Worm (Caenorhabditis elegans) whole organism, young adult: ENCODE results near the gene frl-1.

Source experiments
- B0336.3 ChIP-seq: fragments of 200-800 bp; sonication (Bioruptor generic); IDR thresholded peaks from 2 replicates; pipeline ENCODE4 v1.3.6; 2022; ENCODE audit warnings: missing genetic modification characterization, missing compliant biosample characterization
- C06A6.2 ChIP-seq: fragments of 200-800 bp; sonication (Bioruptor generic); conservative IDR thresholded peaks from 2 replicates; pipeline ENCODE4 v1.3.6; 2022; ENCODE audit warnings: missing genetic modification characterization, missing compliant biosample characterization
- F52B5.7 ChIP-seq: sonication (generic microtip); optimal IDR thresholded peaks from 2 replicates; lab custom pipeline; 2016; ENCODE audit warnings: mild to moderate bottlenecking, missing genetic modification characterization, missing compliant biosample characterization
- F57A8.1 ChIP-seq: fragments of 200-800 bp; sonication (Bioruptor generic); optimal IDR thresholded peaks from 2 replicates; lab custom pipeline; 2018; ENCODE audit warnings: mild to moderate bottlenecking, missing genetic modification characterization, moderate library complexity, missing compliant biosample characterization
- F57C9.4 ChIP-seq: sonication (generic microtip); optimal IDR thresholded peaks from 2 replicates; lab custom pipeline; 2017; ENCODE audit warnings: mild to moderate bottlenecking, missing genetic modification characterization, missing compliant biosample characterization
- K11D2.4 ChIP-seq: fragments of 200-800 bp; sonication (Bioruptor generic); IDR thresholded peaks from 2 replicates; pipeline ENCODE4 v1.3.6; 2022; ENCODE audit warnings: missing genetic modification reagents, missing genetic modification characterization, missing compliant biosample characterization
- T07F8.4 ChIP-seq: sonication (generic microtip); optimal IDR thresholded peaks from 2 replicates; lab custom pipeline; 2016; ENCODE audit warnings: mild to moderate bottlenecking, missing genetic modification characterization, moderate library complexity, missing compliant biosample characterization
- Y53F4B.3 ChIP-seq: fragments of 200-800 bp; sonication (Bioruptor generic); IDR thresholded peaks from 2 replicates; pipeline ENCODE4 v1.3.6; 2022; ENCODE audit warnings: missing genetic modification reagents, missing genetic modification characterization, missing compliant biosample characterization
- Y53G8AR.9 ChIP-seq: fragments of 200-800 bp; sonication (Bioruptor generic); conservative IDR thresholded peaks from 2 replicates; pipeline ENCODE4 v1.3.6; 2022; ENCODE audit warnings: missing genetic modification reagents, missing genetic modification characterization, missing compliant biosample characterization
- Y67H2A.10 ChIP-seq: fragments of 200-800 bp; sonication (Bioruptor generic); conservative IDR thresholded peaks from 2 replicates; pipeline ENCODE4 v1.3.6; 2022; ENCODE audit warnings: missing genetic modification reagents, missing genetic modification characterization, missing compliant biosample characterization
- Y79H2A.3 ChIP-seq: fragments of 200-800 bp; sonication (Bioruptor generic); conservative IDR thresholded peaks from 2 replicates; pipeline ENCODE4 v1.3.6; 2022; ENCODE audit warnings: missing genetic modification reagents, missing genetic modification characterization, missing compliant biosample characterization
- Y95B8A.8 ChIP-seq: fragments of 200-800 bp; sonication (Bioruptor generic); IDR thresholded peaks from 2 replicates; pipeline ENCODE4 v1.3.6; 2022; ENCODE audit warnings: missing genetic modification reagents, missing genetic modification characterization, missing compliant biosample characterization
- akir-1 ChIP-seq: fragments of 200-800 bp; sonication (Bioruptor generic); optimal IDR thresholded peaks from 2 replicates; lab custom pipeline; 2018; ENCODE audit warnings: mild to moderate bottlenecking, missing genetic modification characterization, moderate library complexity, missing compliant biosample characterization
- ama-1 ChIP-seq, 3 experiments: fragments of 150-350 bp in 1 of 3; sonication (generic microtip) in 2 of 3; optimal IDR thresholded peaks; 2 replicates each; lab custom pipeline; 2014 to 2018; ENCODE audit warnings: missing biosample characterization in 2 of 3, missing genetic modification characterization in 2 of 3, missing genetic modification reagents in 2 of 3
- atf-7 ChIP-seq: sonication (generic microtip); optimal IDR thresholded peaks from 2 replicates; lab custom pipeline; 2017; ENCODE audit warnings: mild to moderate bottlenecking, missing genetic modification characterization, missing compliant biosample characterization
- attf-3 ChIP-seq: fragments of 200-800 bp; sonication (Bioruptor generic); conservative IDR thresholded peaks from 2 replicates; pipeline ENCODE4 v1.3.6; 2022; ENCODE audit warnings: missing genetic modification reagents, missing genetic modification characterization, missing compliant biosample characterization
- bed-1 ChIP-seq: fragments of 200-800 bp; sonication (Bioruptor generic); IDR thresholded peaks from 2 replicates; pipeline ENCODE4 v1.3.6; 2022; ENCODE audit warnings: missing genetic modification reagents, missing genetic modification characterization, missing compliant biosample characterization
- bed-2 ChIP-seq: fragments of 200-800 bp; sonication (Bioruptor generic); IDR thresholded peaks from 2 replicates; pipeline ENCODE4 v1.3.6; 2022; ENCODE audit warnings: missing genetic modification reagents, missing genetic modification characterization, missing compliant biosample characterization
- ceh-40 ChIP-seq: fragments of 200-800 bp; sonication (Bioruptor generic); IDR thresholded peaks from 2 replicates; pipeline ENCODE4 v1.3.6; 2022; ENCODE audit warnings: missing genetic modification characterization, missing compliant biosample characterization
- ceh-58 ChIP-seq: fragments of 200-800 bp; sonication (Bioruptor generic); IDR thresholded peaks from 2 replicates; pipeline ENCODE4 v1.3.6; 2022; ENCODE audit warnings: missing genetic modification characterization, missing compliant biosample characterization
- ceh-91 ChIP-seq: fragments of 200-800 bp; sonication (Bioruptor generic); IDR thresholded peaks from 2 replicates; pipeline ENCODE4 v1.3.6; 2022; ENCODE audit warnings: missing genetic modification reagents, missing genetic modification characterization, missing compliant biosample characterization
- dox-1 ChIP-seq: fragments of 200-800 bp; sonication (Bioruptor generic); IDR thresholded peaks from 2 replicates; pipeline ENCODE4 v1.3.6; 2022; ENCODE audit warnings: missing genetic modification reagents, missing genetic modification characterization, missing compliant biosample characterization
- efl-1 ChIP-seq: fragments of 150-350 bp; optimal IDR thresholded peaks from 2 replicates; lab custom pipeline; 2014; ENCODE audit warnings: missing biosample characterization, missing genetic modification reagents, missing genetic modification characterization
- ekl-4 ChIP-seq: fragments of 200-800 bp; sonication (Bioruptor generic); IDR thresholded peaks from 2 replicates; pipeline ENCODE4 v1.3.6; 2022; ENCODE audit warnings: missing genetic modification reagents, missing genetic modification characterization, missing compliant biosample characterization
- ets-4 ChIP-seq: fragments of 200-800 bp; sonication (Bioruptor generic); optimal IDR thresholded peaks from 2 replicates; lab custom pipeline; 2018; ENCODE audit warnings: mild to moderate bottlenecking, missing genetic modification characterization, missing compliant biosample characterization
- gei-17 ChIP-seq: fragments of 200-800 bp; sonication (Bioruptor generic); optimal IDR thresholded peaks from 2 replicates; lab custom pipeline; 2018; ENCODE audit warnings: mild to moderate bottlenecking, missing genetic modification characterization, missing compliant biosample characterization
- him-1 ChIP-seq: sonication (generic microtip); optimal IDR thresholded peaks from 2 replicates; lab custom pipeline; 2016; ENCODE audit warnings: missing genotype, missing genetic modification reagents, missing genetic modification characterization, missing compliant biosample characterization
- hmg-1.2 ChIP-seq: fragments of 200-800 bp; sonication (Bioruptor generic); IDR thresholded peaks from 2 replicates; pipeline ENCODE4 v1.3.6; 2022; ENCODE audit warnings: missing genetic modification reagents, missing genetic modification characterization, missing compliant biosample characterization
- hsf-1 ChIP-seq: fragments of 200-800 bp; sonication (Bioruptor generic); IDR thresholded peaks from 2 replicates; pipeline ENCODE4 v1.3.6; 2022; ENCODE audit warnings: missing genetic modification reagents, missing genetic modification characterization, missing compliant biosample characterization
- let-526 ChIP-seq: fragments of 200-800 bp; sonication (Bioruptor generic); IDR thresholded peaks from 2 replicates; pipeline ENCODE4 v1.3.6; 2022; ENCODE audit warnings: missing genetic modification reagents, missing genetic modification characterization, missing compliant biosample characterization
- let-607 ChIP-seq, 2 experiments: fragments of 200-800 bp in 1 of 2; sonication (Bioruptor generic) in 1 of 2; sonication (generic microtip) in 1 of 2; optimal IDR thresholded peaks; 2 replicates each; lab custom pipeline; 2016 to 2018; ENCODE audit warnings: mild to moderate bottlenecking in 2 of 2, missing compliant biosample characterization in 2 of 2, missing genetic modification characterization in 2 of 2, moderate library complexity in 2 of 2, missing genotype in 1 of 2
- lin-54 ChIP-seq: fragments of 200-800 bp; sonication (Bioruptor generic); optimal IDR thresholded peaks from 2 replicates; lab custom pipeline; 2018; ENCODE audit warnings: mild to moderate bottlenecking, missing genetic modification characterization, missing compliant biosample characterization
- lsl-1 ChIP-seq: fragments of 200-800 bp; sonication (Bioruptor generic); optimal IDR thresholded peaks from 2 replicates; lab custom pipeline; 2018; ENCODE audit warnings: mild to moderate bottlenecking, missing genetic modification characterization, moderate library complexity, missing compliant biosample characterization
- madf-10 ChIP-seq: sonication (generic microtip); optimal IDR thresholded peaks from 2 replicates; lab custom pipeline; 2016; ENCODE audit warnings: mild to moderate bottlenecking, missing genetic modification characterization, missing compliant biosample characterization
- madf-8 ChIP-seq: fragments of 200-800 bp; sonication (Bioruptor generic); conservative IDR thresholded peaks from 2 replicates; pipeline ENCODE4 v1.3.6; 2022; ENCODE audit warnings: missing genetic modification reagents, missing genetic modification characterization, missing compliant biosample characterization
- mel-28 ChIP-seq: sonication (generic microtip); optimal IDR thresholded peaks from 2 replicates; lab custom pipeline; 2016; ENCODE audit warnings: borderline replicate concordance, mild to moderate bottlenecking, missing genetic modification characterization, missing compliant biosample characterization
- nhr-27 ChIP-seq: fragments of 200-800 bp; sonication (Bioruptor generic); optimal IDR thresholded peaks from 2 replicates; lab custom pipeline; 2018; ENCODE audit warnings: mild to moderate bottlenecking, missing genetic modification characterization, moderate library complexity, missing compliant biosample characterization
- nhr-90 ChIP-seq: sonication (generic microtip); optimal IDR thresholded peaks from 2 replicates; lab custom pipeline; 2016; ENCODE audit warnings: missing genotype, mild to moderate bottlenecking, missing genetic modification characterization, missing compliant biosample characterization
- pbrm-1 ChIP-seq: fragments of 200-800 bp; sonication (Bioruptor generic); IDR thresholded peaks from 2 replicates; pipeline ENCODE4 v1.3.6; 2022; ENCODE audit warnings: missing genetic modification reagents, missing genetic modification characterization, missing compliant biosample characterization
- pha-4 ChIP-seq: fragments of 150-350 bp; sonication (generic microtip); optimal IDR thresholded peaks from 2 replicates; lab custom pipeline; 2014; ENCODE audit warnings: missing biosample characterization, missing genetic modification reagents, missing genetic modification characterization
- sdz-38 ChIP-seq: sonication (generic microtip); optimal IDR thresholded peaks from 2 replicates; lab custom pipeline; 2016; ENCODE audit warnings: missing genotype, missing genetic modification characterization, missing compliant biosample characterization
- somi-1 ChIP-seq: fragments of 200-800 bp; sonication (Bioruptor generic); optimal IDR thresholded peaks from 2 replicates; lab custom pipeline; 2018; ENCODE audit warnings: mild to moderate bottlenecking, missing genetic modification characterization, missing compliant biosample characterization
- unc-62 ChIP-seq: fragments of 150-350 bp; optimal IDR thresholded peaks from 2 replicates; lab custom pipeline; 2014; ENCODE audit warnings: missing biosample characterization, missing genetic modification reagents, missing genetic modification characterization
- ztf-22 ChIP-seq: fragments of 200-800 bp; sonication (Bioruptor generic); optimal IDR thresholded peaks from 2 replicates; lab custom pipeline; 2018; ENCODE audit warnings: mild to moderate bottlenecking, missing genetic modification characterization, moderate library complexity, missing compliant biosample characterization
- ztf-26 ChIP-seq: sonication (generic microtip); optimal IDR thresholded peaks from 2 replicates; lab custom pipeline; 2017; ENCODE audit warnings: missing genetic modification characterization, missing compliant biosample characterization
- ztf-28 ChIP-seq: fragments of 200-800 bp; sonication (Bioruptor generic); IDR thresholded peaks from 2 replicates; pipeline ENCODE4 v1.3.6; 2022; ENCODE audit warnings: missing genetic modification reagents, missing genetic modification characterization, missing compliant biosample characterization

frl-1 gene

DNA sequence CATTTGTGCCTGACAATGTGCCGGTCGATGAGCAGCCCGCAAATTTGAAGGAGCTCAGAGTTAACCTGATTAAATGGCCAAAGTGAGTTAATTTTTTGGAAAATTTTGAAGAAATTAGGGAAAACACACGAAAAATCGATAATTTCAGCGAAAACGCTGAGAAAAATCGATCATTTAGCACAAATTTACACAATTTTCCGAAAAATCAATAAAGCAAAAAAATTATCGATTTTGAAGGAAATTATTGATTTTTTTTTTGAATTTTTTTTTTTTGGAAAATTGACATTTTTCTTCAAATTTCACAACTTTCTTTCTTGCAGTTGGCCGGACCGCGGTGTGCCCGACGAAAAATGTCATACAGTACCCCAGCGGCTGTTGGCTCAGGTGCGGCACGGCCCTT, 25.8 kb upstream of the frl-1 start:
- TF ChIP-seq gei-17 (GFP tag; lab: Kevin White, UChicago): no peak
- no peak for TF ChIP-seq ama-1 (optimal IDR thresholded peaks at IDR 0.05; lab: Kevin White, UChicago)
- no peak for TF ChIP-seq ama-1 (GFP tag; optimal IDR thresholded peaks at IDR 0.05; lab: Kevin White, UChicago)

DNA sequence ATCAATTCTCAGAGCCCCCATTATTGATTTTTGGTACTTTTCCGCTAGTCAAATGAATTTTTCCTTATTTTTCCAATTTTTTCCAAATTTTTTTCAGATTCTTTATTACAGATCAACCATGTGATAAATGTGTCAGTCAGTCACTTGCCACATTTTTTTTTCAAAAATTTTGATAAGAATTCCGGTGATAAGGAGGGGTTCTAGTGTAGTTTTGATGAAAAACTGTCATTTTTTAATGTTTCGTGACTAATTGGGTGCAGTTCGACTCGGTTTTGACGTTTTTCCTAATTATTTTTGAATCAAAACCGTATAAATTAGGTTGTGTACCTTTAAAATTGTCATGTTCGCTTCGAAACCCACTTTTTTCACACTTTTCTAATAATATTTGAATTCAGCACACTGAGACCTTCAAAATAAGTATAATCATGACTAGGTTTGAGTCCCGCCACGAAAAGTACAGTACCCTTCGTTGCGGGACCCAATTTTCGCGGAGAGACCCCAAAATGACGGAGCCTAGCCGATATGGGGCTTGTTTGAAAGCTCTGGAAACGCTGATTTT, 24.1 kb upstream of the frl-1 start:
- no peak for TF ChIP-seq Y53F4B.3 (GFP tag; lab: Robert Waterston, UW)
- TF ChIP-seq ceh-40 (GFP tag; lab: Robert Waterston, UW): no peak
- TF ChIP-seq efl-1 (GFP tag; lab: Kevin White, UChicago): no peak
- no peak for TF ChIP-seq bed-1
- TF ChIP-seq lsl-1 (GFP tag; lab: Kevin White, UChicago): no peak
- no peak for TF ChIP-seq F52B5.7 (tag; lab: Kevin White, UChicago)
- no peak for TF ChIP-seq nhr-27 (tag; lab: Kevin White, UChicago)
- TF ChIP-seq ets-4: no peak
- 0 out of 2 replicates have a peak, but pooled peaks have one; percentile 17 for TF ChIP-seq B0336.3
- peak; percentile 57; the same call in 1 of the 2 replicates for TF ChIP-seq let-526 (GFP tag; lab: Robert Waterston, UW)
- TF ChIP-seq ztf-22 (GFP tag; lab: Kevin White, UChicago): no peak
- TF ChIP-seq ekl-4 (GFP tag; lab: Robert Waterston, UW): peak; percentile 37; the same call in 1 of the 2 replicates
- no peak for TF ChIP-seq nhr-90 (tag; lab: Kevin White, UChicago)
- no peak for TF ChIP-seq madf-8 (GFP tag; lab: Robert Waterston, UW)
- peak; percentile 16 for TF ChIP-seq pha-4 (tag; lab: Kevin White, UChicago)
- TF ChIP-seq sdz-38 (tag; lab: Kevin White, UChicago): no peak
- TF ChIP-seq ztf-28 (GFP tag; lab: Robert Waterston, UW): no peak
- TF ChIP-seq K11D2.4 (GFP tag; lab: Robert Waterston, UW): no peak
- TF ChIP-seq pbrm-1 (GFP tag; lab: Robert Waterston, UW): no peak
- TF ChIP-seq hmg-1.2: 0 out of 2 replicates have a peak, but pooled peaks have one; percentile 15
- no peak for TF ChIP-seq somi-1
- TF ChIP-seq ama-1 (optimal IDR thresholded peaks at IDR 0.05; lab: Kevin White, UChicago): no peak
- TF ChIP-seq ama-1 (GFP tag; optimal IDR thresholded peaks at IDR 0.05; lab: Kevin White, UChicago): no peak
- TF ChIP-seq let-607 (tag; optimal IDR thresholded peaks at IDR 0.05; lab: Kevin White, UChicago): peak in 1 of 2 experiments; percentile 50
- no peak for TF ChIP-seq madf-10
- no peak for TF ChIP-seq mel-28 (tag; lab: Kevin White, UChicago)
- 0 out of 2 replicates have a peak, but pooled peaks have one; percentile 37 for TF ChIP-seq Y53G8AR.9 (GFP tag; lab: Robert Waterston, UW)
- TF ChIP-seq ztf-26: peak; percentile 28
- TF ChIP-seq lin-54 (GFP tag; lab: Kevin White, UChicago): no peak
- no peak for TF ChIP-seq ceh-91 (GFP tag; lab: Robert Waterston, UW)
- no peak for TF ChIP-seq him-1 (tag; lab: Kevin White, UChicago)
- no peak for TF ChIP-seq attf-3 (GFP tag; lab: Robert Waterston, UW)
- no peak for TF ChIP-seq C06A6.2 (GFP tag; lab: Robert Waterston, UW)
- no peak for TF ChIP-seq Y79H2A.3 (GFP tag; lab: Robert Waterston, UW)
- no peak for TF ChIP-seq akir-1 (GFP tag; lab: Kevin White, UChicago)
- no peak for TF ChIP-seq T07F8.4 (tag; lab: Kevin White, UChicago)
- TF ChIP-seq hsf-1 (GFP tag; lab: Robert Waterston, UW): no peak
- no peak for TF ChIP-seq F57A8.1 (GFP tag; lab: Kevin White, UChicago)
- TF ChIP-seq Y95B8A.8: no peak
- no peak for TF ChIP-seq ceh-58
- no peak for TF ChIP-seq bed-2 (GFP tag; lab: Robert Waterston, UW)
- peak; percentile 42 for TF ChIP-seq atf-7
- TF ChIP-seq F57C9.4: no peak
- TF ChIP-seq Y67H2A.10 (GFP tag; lab: Robert Waterston, UW): no peak
- TF ChIP-seq unc-62 (GFP tag; lab: Kevin White, UChicago): peak; percentile 71
- TF ChIP-seq dox-1 (GFP tag; lab: Robert Waterston, UW): peak; percentile 52; the same call in 1 of the 2 replicates
